In the genomic region with DNA sequence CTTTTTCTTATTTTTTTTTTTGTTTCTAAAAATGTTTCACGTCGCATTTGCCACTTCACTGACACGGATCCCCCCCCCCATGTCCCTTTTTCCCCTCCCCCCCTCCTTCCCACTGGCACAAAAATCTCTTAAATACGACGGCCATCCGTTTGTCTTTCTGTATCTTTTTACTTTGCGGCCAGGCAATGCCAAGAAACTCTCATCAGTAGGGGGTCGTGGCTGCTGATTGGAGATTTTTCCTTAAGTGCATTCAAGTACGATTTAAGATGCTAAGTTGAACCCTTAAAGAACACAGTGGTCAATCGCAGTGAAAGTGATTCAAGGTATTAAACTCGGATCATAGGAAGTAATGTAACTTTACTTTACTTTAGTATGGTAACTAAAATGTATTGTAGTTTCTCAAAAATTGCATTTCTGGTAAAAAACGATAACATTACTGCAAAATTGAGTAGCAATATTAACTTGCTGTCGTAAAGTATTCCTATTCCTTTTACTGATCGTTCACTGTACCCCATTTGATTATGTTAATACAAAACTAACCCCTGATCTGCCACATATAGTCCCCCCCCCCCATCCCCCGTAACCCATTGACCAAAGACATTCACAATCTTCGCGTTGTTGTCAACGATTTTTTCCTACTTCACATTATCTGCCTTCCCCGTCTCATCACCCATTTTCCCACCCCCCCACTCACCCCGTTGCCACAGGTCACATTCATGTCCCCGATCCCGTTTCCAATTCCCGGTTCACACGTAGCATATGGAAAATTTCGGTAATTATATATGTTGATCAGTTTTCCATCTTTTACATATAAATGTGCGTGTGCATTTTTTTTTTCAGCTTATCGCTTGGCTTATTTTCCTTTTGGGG, we compare ENCODE assay signal across 3 fruit fly cellular contexts.
TF ChIP-seq lines count a peak whose summit lies in the region.

No protein-coding gene starts in this region.

- TF ChIP-seq CTCF in whole organism, embryonic (GFP tag; optimal IDR thresholded peaks at IDR 0.05; lab: Kevin White, UChicago): no peak

TF ChIP-seq in whole organism, adult, 20 proteins besides CTCF, POLR2A, EP300 and RAD21:
- TF ChIP-seq CG1620 (GFP tag; optimal IDR thresholded peaks at IDR 0.05; lab: Kevin White, UChicago): no peak
- peak; percentile 42 for TF ChIP-seq kay (GFP tag; lab: Kevin White, UChicago; ENCODE audit: borderline replicate concordance)

TF ChIP-seq in whole organism, embryonic, 481 proteins besides CTCF, POLR2A, EP300 and RAD21 (continues in another document):
- TF ChIP-seq dysf (GFP tag; IDR thresholded peaks at IDR 0.05; lab: Robert Waterston, UW): no peak
- no peak for TF ChIP-seq CG1024 (GFP tag; IDR thresholded peaks at IDR 0.05; lab: Robert Waterston, UW)
- no peak for TF ChIP-seq CkIIα-i1 (GFP tag; IDR thresholded peaks at IDR 0.05; lab: Robert Waterston, UW)
- TF ChIP-seq lola (GFP tag; optimal IDR thresholded peaks at IDR 0.05; lab: Kevin White, UChicago): peak in 1 of 3 experiments; percentile 65
- no peak for TF ChIP-seq lbe (GFP tag; optimal IDR thresholded peaks at IDR 0.05; lab: Kevin White, UChicago)
- no peak for TF ChIP-seq CG31388 (GFP tag; optimal IDR thresholded peaks at IDR 0.05; lab: Kevin White, UChicago)
- TF ChIP-seq CG1603 (tag; optimal IDR thresholded peaks at IDR 0.05; lab: Kevin White, UChicago): no peak
- no peak for TF ChIP-seq CG14965 (GFP tag; optimal IDR thresholded peaks at IDR 0.05; lab: Kevin White, UChicago; ENCODE audit: borderline replicate concordance)
- peak; percentile 37; the same call in 1 of the 2 replicates for TF ChIP-seq Xrp1 (GFP tag; IDR thresholded peaks at IDR 0.05; lab: Robert Waterston, UW)
- TF ChIP-seq sug (tag; optimal IDR thresholded peaks at IDR 0.05; lab: Kevin White, UChicago): no peak
- TF ChIP-seq CG4360 (GFP tag; IDR thresholded peaks at IDR 0.05; lab: Robert Waterston, UW): no peak
- TF ChIP-seq sna (GFP tag; IDR thresholded peaks at IDR 0.05; lab: Robert Waterston, UW; ENCODE audit: partially characterized antibody): no peak
- TF ChIP-seq vvl (GFP tag; IDR thresholded peaks at IDR 0.05; lab: Robert Waterston, UW): no peak
- no peak for TF ChIP-seq CG30403 (GFP tag; optimal IDR thresholded peaks at IDR 0.05; lab: Kevin White, UChicago)
- no peak for TF ChIP-seq CG7745 (tag; optimal IDR thresholded peaks at IDR 0.05; lab: Kevin White, UChicago)
- TF ChIP-seq CG5245 (GFP tag; optimal IDR thresholded peaks at IDR 0.05; lab: Kevin White, UChicago): no peak
- no peak for TF ChIP-seq CG4404 (GFP tag; IDR thresholded peaks at IDR 0.05; lab: Robert Waterston, UW)
- TF ChIP-seq kah (GFP tag; optimal IDR thresholded peaks at IDR 0.05; lab: Kevin White, UChicago): no peak
- TF ChIP-seq CG1233 (GFP tag; optimal IDR thresholded peaks at IDR 0.05; lab: Kevin White, UChicago): no peak
- no peak for TF ChIP-seq nerfin-2 (GFP tag; IDR thresholded peaks at IDR 0.05; lab: Robert Waterston, UW; ENCODE audit: partially characterized antibody)
- TF ChIP-seq CG1529 (GFP tag; optimal IDR thresholded peaks at IDR 0.05; lab: Kevin White, UChicago): no peak
- no peak for TF ChIP-seq pita (GFP tag; optimal IDR thresholded peaks at IDR 0.05; lab: Kevin White, UChicago)
- TF ChIP-seq CG12391 (tag; optimal IDR thresholded peaks at IDR 0.05; lab: Kevin White, UChicago): peak; percentile 20
- no peak for TF ChIP-seq CG18011 (GFP tag; optimal IDR thresholded peaks at IDR 0.05; lab: Kevin White, UChicago)
- TF ChIP-seq tup (GFP tag; optimal IDR thresholded peaks at IDR 0.05; lab: Kevin White, UChicago): no peak
- no peak for TF ChIP-seq Eip74EF (GFP tag; optimal IDR thresholded peaks at IDR 0.05; lab: Kevin White, UChicago)
- no peak for TF ChIP-seq exex (tag; optimal IDR thresholded peaks at IDR 0.05; lab: Kevin White, UChicago)
- TF ChIP-seq trem (tag; optimal IDR thresholded peaks at IDR 0.05; lab: Kevin White, UChicago): no peak
- no peak for TF ChIP-seq PHDP (tag; optimal IDR thresholded peaks at IDR 0.05; lab: Kevin White, UChicago)
- no peak for TF ChIP-seq sr (GFP tag; IDR thresholded peaks at IDR 0.05; lab: Robert Waterston, UW)
- TF ChIP-seq Dfd (GFP tag; optimal IDR thresholded peaks at IDR 0.05; lab: Kevin White, UChicago): no peak
- TF ChIP-seq bbx (GFP tag; IDR thresholded peaks at IDR 0.05; lab: Robert Waterston, UW; ENCODE audit: partially characterized antibody): no peak
- no peak for TF ChIP-seq chif (GFP tag; optimal IDR thresholded peaks at IDR 0.05; lab: Kevin White, UChicago)
- no peak for TF ChIP-seq ap (GFP tag; IDR thresholded peaks at IDR 0.05; lab: Robert Waterston, UW)
- TF ChIP-seq pb (GFP tag; optimal IDR thresholded peaks at IDR 0.05; lab: Kevin White, UChicago): no peak
- no peak for TF ChIP-seq Ets97D (GFP tag; optimal IDR thresholded peaks at IDR 0.05; lab: Kevin White, UChicago)
- TF ChIP-seq CG8924 (tag; optimal IDR thresholded peaks at IDR 0.05; lab: Kevin White, UChicago): no peak
- peak; percentile 41 for TF ChIP-seq sqz (GFP tag; optimal IDR thresholded peaks at IDR 0.05; lab: Kevin White, UChicago)
- TF ChIP-seq CG1832 (GFP tag; optimal IDR thresholded peaks at IDR 0.05; lab: Kevin White, UChicago): no peak
- TF ChIP-seq CG2678 (tag; optimal IDR thresholded peaks at IDR 0.05; lab: Kevin White, UChicago): no peak

TF ChIP-seq in whole organism, prepupa, 60 proteins besides CTCF, POLR2A, EP300 and RAD21:
- TF ChIP-seq CG6276 (GFP tag; optimal IDR thresholded peaks at IDR 0.05; lab: Kevin White, UChicago): no peak
- TF ChIP-seq Eip93F (GFP tag; optimal IDR thresholded peaks at IDR 0.05; lab: Kevin White, UChicago): no peak
- peak; percentile 68 for TF ChIP-seq svp (GFP tag; lab: Kevin White, UChicago)
- no peak for TF ChIP-seq cyc (GFP tag; optimal IDR thresholded peaks at IDR 0.05; lab: Kevin White, UChicago)
- TF ChIP-seq Gug (GFP tag; IDR thresholded peaks at IDR 0.05; lab: Robert Waterston, UW): no peak
- TF ChIP-seq eg (GFP tag; IDR thresholded peaks at IDR 0.05; lab: Robert Waterston, UW): no peak
